Fruit fly (Drosophila melanogaster) whole organism, embryonic: Measurements from ENCODE around the gene Pgm1.

Source experiments
- Ada2b ChIP-seq: fragments of 200-800 bp; sonication (Bioruptor generic); IDR thresholded peaks from 2 replicates; pipeline ENCODE4 v1.3.6; 2022; ENCODE audit warnings: missing biosample characterization, missing genetic modification characterization
- Aef1 ChIP-seq: fragments of 200-800 bp; sonication (Bioruptor generic); IDR thresholded peaks from 3 replicates; pipeline ENCODE4 v1.3.6; 2022; ENCODE audit warnings: missing biosample characterization, missing genetic modification characterization
- CG10321 ChIP-seq: fragments of 200-800 bp; sonication (Bioruptor generic); IDR thresholded peaks from 2 replicates; pipeline ENCODE4 v1.3.6; 2022; ENCODE audit warnings: missing biosample characterization, missing genetic modification characterization
- CG10959 ChIP-seq: fragments of 200-800 bp; sonication (Bioruptor generic); IDR thresholded peaks from 2 replicates; pipeline ENCODE4 v1.3.6; 2022; ENCODE audit warnings: missing biosample characterization, missing genetic modification characterization
- CG11085 ChIP-seq: fragments of 200-800 bp; sonication (Bioruptor generic); IDR thresholded peaks from 2 replicates; pipeline ENCODE4 v1.3.6; 2022; ENCODE audit warnings: missing biosample characterization, missing genetic modification characterization
- CG12071 ChIP-seq: fragments of 200-800 bp; sonication (Bioruptor generic); optimal IDR thresholded peaks from 3 replicates; lab custom pipeline; 2018; ENCODE audit warnings: missing biosample characterization, mild to moderate bottlenecking, missing genetic modification characterization
- CG13123 ChIP-seq: fragments of 200-800 bp; sonication (Bioruptor generic); optimal IDR thresholded peaks from 2 replicates; lab custom pipeline; 2016; ENCODE audit warnings: missing biosample characterization, missing genetic modification characterization
- CG13424 ChIP-seq: fragments of 200-800 bp; sonication (Bioruptor generic); optimal IDR thresholded peaks from 2 replicates; lab custom pipeline; 2019; ENCODE audit warnings: missing biosample characterization, mild to moderate bottlenecking, missing genetic modification characterization, moderate library complexity
- CG14710 ChIP-seq: fragments of 200-800 bp; sonication (Bioruptor generic); optimal IDR thresholded peaks from 3 replicates; lab custom pipeline; 2019; ENCODE audit warnings: missing biosample characterization, mild to moderate bottlenecking, missing genetic modification characterization, moderate library complexity
- CG1602 ChIP-seq: fragments of 200-800 bp; sonication (Bioruptor generic); optimal IDR thresholded peaks from 3 replicates; lab custom pipeline; 2016; ENCODE audit warnings: missing biosample characterization, missing genetic modification characterization
- CG17359 ChIP-seq: fragments of 200-800 bp; sonication (Bioruptor generic); optimal IDR thresholded peaks from 3 replicates; lab custom pipeline; 2018; ENCODE audit warnings: missing biosample characterization, mild to moderate bottlenecking, missing genetic modification characterization, moderate library complexity
- CG17385 ChIP-seq: fragments of 200-800 bp; sonication (Bioruptor generic); optimal IDR thresholded peaks from 3 replicates; lab custom pipeline; 2018; ENCODE audit warnings: missing biosample characterization, mild to moderate bottlenecking, missing genetic modification characterization
- CG17568 ChIP-seq: fragments of 200-800 bp; sonication (Bioruptor generic); optimal IDR thresholded peaks from 2 replicates; lab custom pipeline; 2018; ENCODE audit warnings: missing biosample characterization, mild to moderate bottlenecking, missing genetic modification characterization, moderate library complexity
- CG18619 ChIP-seq: fragments of 200-800 bp; sonication (Bioruptor generic); optimal IDR thresholded peaks from 3 replicates; lab custom pipeline; 2017; ENCODE audit warnings: missing biosample characterization, mild to moderate bottlenecking, missing genetic modification characterization
- CG18764 ChIP-seq: fragments of 200-800 bp; sonication (Bioruptor generic); optimal IDR thresholded peaks from 3 replicates; lab custom pipeline; 2016; ENCODE audit warnings: missing biosample characterization, missing genetic modification characterization
- CG2712 ChIP-seq: fragments of 200-800 bp; optimal IDR thresholded peaks from 3 replicates; lab custom pipeline; 2019; ENCODE audit warnings: missing biosample characterization, mild to moderate bottlenecking, missing genetic modification characterization, moderate library complexity
- CG2875 ChIP-seq: fragments of 200-800 bp; sonication (Bioruptor generic); optimal IDR thresholded peaks from 2 replicates; lab custom pipeline; 2017; ENCODE audit warnings: missing biosample characterization, mild to moderate bottlenecking, missing genetic modification characterization, missing genetic modification reagents
- CG30403 ChIP-seq: fragments of 200-800 bp; sonication (Bioruptor generic); optimal IDR thresholded peaks from 3 replicates; lab custom pipeline; 2016; ENCODE audit warnings: missing biosample characterization, missing genetic modification characterization
- CG34376 ChIP-seq: fragments of 200-800 bp; sonication (Bioruptor generic); optimal IDR thresholded peaks from 2 replicates; lab custom pipeline; 2018; ENCODE audit warnings: missing biosample characterization, mild to moderate bottlenecking, missing genetic modification characterization
- CG6813 ChIP-seq: fragments of 200-800 bp; sonication (Bioruptor generic); optimal IDR thresholded peaks from 2 replicates; lab custom pipeline; 2017; ENCODE audit warnings: missing biosample characterization, missing genetic modification characterization, mild to moderate bottlenecking, moderate library complexity, missing genetic modification reagents
- CG7786 ChIP-seq: fragments of 200-800 bp; sonication (Bioruptor generic); optimal IDR thresholded peaks from 2 replicates; lab custom pipeline; 2016; ENCODE audit warnings: missing biosample characterization, missing genetic modification characterization
- CG7987 ChIP-seq: fragments of 200-800 bp; sonication (Bioruptor generic); optimal IDR thresholded peaks from 2 replicates; lab custom pipeline; 2018; ENCODE audit warnings: missing biosample characterization, mild to moderate bottlenecking, missing genetic modification characterization, moderate library complexity
- Camta ChIP-seq: fragments of 200-800 bp; sonication (Bioruptor generic); optimal IDR thresholded peaks from 2 replicates; lab custom pipeline; 2016; ENCODE audit warnings: missing biosample characterization, missing genetic modification characterization
- CkIIα-i1 ChIP-seq: fragments of 200-800 bp; sonication (Bioruptor generic); IDR thresholded peaks from 2 replicates; pipeline ENCODE4 v1.3.6; 2022; ENCODE audit warnings: missing biosample characterization, missing genetic modification characterization
- Deaf1 ChIP-seq: fragments of 200-800 bp; optimal IDR thresholded peaks from 3 replicates; lab custom pipeline; 2019; ENCODE audit warnings: missing biosample characterization, mild to moderate bottlenecking, missing genetic modification characterization, moderate library complexity
- H15 ChIP-seq: fragments of 200-800 bp; sonication (Bioruptor generic); IDR thresholded peaks from 3 replicates; pipeline ENCODE4 v1.3.6; 2022; ENCODE audit warnings: missing biosample characterization, missing genetic modification characterization
- MESR4 ChIP-seq: fragments of 200-800 bp; sonication (Bioruptor generic); optimal IDR thresholded peaks from 2 replicates; lab custom pipeline; 2018; ENCODE audit warnings: missing biosample characterization, mild to moderate bottlenecking, missing genetic modification characterization, moderate library complexity
- Opbp ChIP-seq: fragments of 200-800 bp; sonication (Bioruptor generic); IDR thresholded peaks from 3 replicates; pipeline ENCODE4 v1.3.6; 2022; ENCODE audit warnings: missing biosample characterization, missing genetic modification characterization; ENCODE audit not compliant: partially characterized antibody
- Optix ChIP-seq: fragments of 200-800 bp; sonication (Bioruptor generic); IDR thresholded peaks from 3 replicates; pipeline ENCODE4 v1.3.6; 2022; ENCODE audit warnings: missing biosample characterization, missing genetic modification characterization
- Tbp ChIP-seq: fragments of >200 bp; optimal IDR thresholded peaks from 2 replicates; lab custom pipeline; 2018; ENCODE audit warnings: missing biosample characterization, missing genetic modification characterization
- Xrp1 ChIP-seq: fragments of 200-800 bp; sonication (Bioruptor generic); IDR thresholded peaks from 2 replicates; pipeline ENCODE4 v1.3.6; 2022; ENCODE audit warnings: missing biosample characterization, missing genetic modification characterization
- amos ChIP-seq: fragments of 200-800 bp; sonication (Bioruptor generic); IDR thresholded peaks from 2 replicates; pipeline ENCODE4 v1.3.6; 2022; ENCODE audit warnings: missing biosample characterization, missing genetic modification characterization; ENCODE audit not compliant: partially characterized antibody
- ash1 ChIP-seq: fragments of 200-800 bp; sonication (Bioruptor generic); optimal IDR thresholded peaks from 2 replicates; lab custom pipeline; 2018; ENCODE audit warnings: missing biosample characterization, mild to moderate bottlenecking, missing genetic modification characterization
- corto ChIP-seq: fragments of 200-800 bp; sonication (Bioruptor generic); optimal IDR thresholded peaks from 2 replicates; lab custom pipeline; 2016; ENCODE audit warnings: missing biosample characterization, mild to moderate bottlenecking, missing genetic modification characterization, moderate library complexity
- emc ChIP-seq: fragments of 200-800 bp; sonication (Bioruptor generic); optimal IDR thresholded peaks from 2 replicates; lab custom pipeline; 2016; ENCODE audit warnings: missing biosample characterization, missing genetic modification characterization
- gem ChIP-seq: fragments of 200-800 bp; sonication (Bioruptor generic); optimal IDR thresholded peaks from 2 replicates; lab custom pipeline; 2019; ENCODE audit warnings: missing biosample characterization, mild to moderate bottlenecking, missing genetic modification characterization, moderate library complexity
- gfzf ChIP-seq: fragments of 200-800 bp; sonication (Bioruptor generic); optimal IDR thresholded peaks from 2 replicates; lab custom pipeline; 2016; ENCODE audit warnings: missing biosample characterization, mild to moderate bottlenecking, missing genetic modification characterization, moderate library complexity
- grn ChIP-seq: fragments of 200-800 bp; sonication (Bioruptor generic); optimal IDR thresholded peaks from 3 replicates; lab custom pipeline; 2017; ENCODE audit warnings: missing biosample characterization, missing genetic modification characterization
- jumu ChIP-seq: fragments of 200-800 bp; sonication (Bioruptor generic); optimal IDR thresholded peaks from 3 replicates; lab custom pipeline; 2016; ENCODE audit warnings: missing biosample characterization, missing genetic modification characterization
- kah ChIP-seq: fragments of 200-800 bp; sonication (Bioruptor generic); optimal IDR thresholded peaks from 2 replicates; lab custom pipeline; 2018; ENCODE audit warnings: missing biosample characterization, mild to moderate bottlenecking, missing genetic modification characterization
- mam ChIP-seq: fragments of 200-800 bp; sonication (Bioruptor generic); optimal IDR thresholded peaks from 3 replicates; lab custom pipeline; 2016; ENCODE audit warnings: missing biosample characterization, missing genetic modification characterization
- org-1 ChIP-seq: fragments of 200-800 bp; sonication (Bioruptor generic); optimal IDR thresholded peaks from 2 replicates; lab custom pipeline; 2017; ENCODE audit warnings: missing biosample characterization, missing genetic modification characterization
- rib ChIP-seq: fragments of 200-800 bp; sonication (Bioruptor generic); IDR thresholded peaks from 2 replicates; pipeline ENCODE4 v1.3.6; 2022; ENCODE audit warnings: missing biosample characterization, missing genetic modification characterization
- row ChIP-seq: fragments of 200-800 bp; sonication (Bioruptor generic); IDR thresholded peaks from 3 replicates; pipeline ENCODE4 v1.3.6; 2022; ENCODE audit warnings: missing biosample characterization, missing genetic modification characterization
- slp2 ChIP-seq: fragments of 200-800 bp; sonication (Bioruptor generic); optimal IDR thresholded peaks from 2 replicates; lab custom pipeline; 2016; ENCODE audit warnings: missing biosample characterization, missing genetic modification characterization
- so ChIP-seq: fragments of 200-800 bp; sonication (Bioruptor generic); IDR thresholded peaks from 3 replicates; pipeline ENCODE4 v1.3.6; 2022; ENCODE audit warnings: missing biosample characterization, missing genetic modification characterization
- sug ChIP-seq: fragments of 200-800 bp; optimal IDR thresholded peaks from 2 replicates; lab custom pipeline; 2019; ENCODE audit warnings: missing biosample characterization, mild to moderate bottlenecking, missing genetic modification characterization, moderate library complexity
- tgo ChIP-seq: fragments of 200-800 bp; sonication (Bioruptor generic); IDR thresholded peaks from 3 replicates; pipeline ENCODE4 v1.3.6; 2022; ENCODE audit warnings: missing biosample characterization, missing genetic modification characterization
- zen ChIP-seq: fragments of 200-800 bp; sonication (Bioruptor generic); optimal IDR thresholded peaks from 3 replicates; lab custom pipeline; 2018; ENCODE audit warnings: missing biosample characterization, mild to moderate bottlenecking, missing genetic modification characterization, moderate library complexity

Gene Pgm1

dm6 chr3L:16157251-16158190, 29.2 kb upstream of the Pgm1 start (continued):
- peak; percentile 83 for TF ChIP-seq gem
- TF ChIP-seq slp2 (GFP tag; lab: Kevin White, UChicago) = peak; percentile 20
- no peak for TF ChIP-seq CG7786 (GFP tag; lab: Kevin White, UChicago)
- TF ChIP-seq CG11085 (GFP tag; lab: Robert Waterston, UW) = no peak
- peak; percentile 31 for TF ChIP-seq CG18764 (GFP tag; lab: Kevin White, UChicago)
- peak; percentile 71 for TF ChIP-seq CG30403 (GFP tag; lab: Kevin White, UChicago)
- TF ChIP-seq CG2875 (GFP tag; lab: Kevin White, UChicago) = no peak
- no peak for TF ChIP-seq grn (GFP tag; lab: Kevin White, UChicago)
- TF ChIP-seq Deaf1 (tag; lab: Kevin White, UChicago) = no peak
- peak; percentile 49 for TF ChIP-seq Camta (GFP tag; lab: Kevin White, UChicago)
- peak; percentile 41 for TF ChIP-seq CG17385 (GFP tag; lab: Kevin White, UChicago)
- peak; percentile 32 for TF ChIP-seq CG13123 (GFP tag; lab: Kevin White, UChicago)
- TF ChIP-seq CG13424 = peak; percentile 65
- no peak for TF ChIP-seq amos (GFP tag; lab: Robert Waterston, UW)
- TF ChIP-seq ash1 = no peak
- peak; percentile 66 for TF ChIP-seq row (GFP tag; lab: Robert Waterston, UW)
- TF ChIP-seq CG6813 = peak; percentile 29
- TF ChIP-seq Aef1 = no peak; the same call in 2 of the 3 replicates
- TF ChIP-seq zen (tag; lab: Kevin White, UChicago) = no peak
- TF ChIP-seq gfzf (GFP tag; lab: Kevin White, UChicago) = no peak
- TF ChIP-seq Tbp (GFP tag; lab: Kevin White, UChicago) = no peak
- TF ChIP-seq Xrp1 (GFP tag; lab: Robert Waterston, UW) = peak; percentile 38; the same call in 1 of the 2 replicates
- no peak for TF ChIP-seq sug (tag; lab: Kevin White, UChicago)
- TF ChIP-seq Ada2b (GFP tag; lab: Robert Waterston, UW) = 0 out of 2 replicates have a peak, but pooled peaks have one; percentile 15
- TF ChIP-seq CG12071 (GFP tag; lab: Kevin White, UChicago) = no peak
- TF ChIP-seq CkIIα-i1 (GFP tag; lab: Robert Waterston, UW) = no peak
- no peak for TF ChIP-seq emc (GFP tag; lab: Kevin White, UChicago)
- peak; percentile 44 for TF ChIP-seq CG14710 (tag; lab: Kevin White, UChicago)
- TF ChIP-seq corto = no peak
- peak; percentile 8 for TF ChIP-seq CG17568
- TF ChIP-seq Optix (GFP tag; lab: Robert Waterston, UW) = no peak
- TF ChIP-seq CG7987 (GFP tag; lab: Kevin White, UChicago) = no peak
- TF ChIP-seq tgo = peak; percentile 35; the same call in 2 of the 3 replicates
- TF ChIP-seq org-1 (GFP tag; lab: Kevin White, UChicago) = peak; percentile 48
- TF ChIP-seq MESR4 (GFP tag; lab: Kevin White, UChicago) = no peak
- TF ChIP-seq CG17359 (tag; lab: Kevin White, UChicago) = peak; percentile 60
- TF ChIP-seq rib (GFP tag; lab: Robert Waterston, UW) = no peak
- peak; percentile 45 for TF ChIP-seq CG1602 (GFP tag; lab: Kevin White, UChicago)
- peak; percentile 58 for TF ChIP-seq CG2712 (tag; lab: Kevin White, UChicago)
- TF ChIP-seq CG34376 (GFP tag; lab: Kevin White, UChicago) = no peak
- no peak for TF ChIP-seq CG10959
- no peak for TF ChIP-seq kah (GFP tag; lab: Kevin White, UChicago)
- TF ChIP-seq CG18619 (GFP tag; lab: Kevin White, UChicago) = peak; percentile 5
- no peak for TF ChIP-seq CG10321 (GFP tag; lab: Robert Waterston, UW)
- no peak for TF ChIP-seq so (GFP tag; lab: Robert Waterston, UW)
- TF ChIP-seq Opbp (GFP tag; lab: Robert Waterston, UW) = no peak
- TF ChIP-seq jumu (GFP tag; lab: Kevin White, UChicago) = peak; percentile 2
- peak; percentile 51 for TF ChIP-seq mam (GFP tag; lab: Kevin White, UChicago)
- no peak for TF ChIP-seq H15 (GFP tag; lab: Robert Waterston, UW)
